Fruit fly (Drosophila melanogaster) whole organism, embryonic: ENCODE results near the gene CG14840.

Experiments
- ATbp ChIP-seq: fragments of 200-800 bp; sonication (Bioruptor generic); optimal IDR thresholded peaks from 2 replicates; lab custom pipeline; 2017; ENCODE audit warnings: missing biosample characterization, mild to moderate bottlenecking, missing genetic modification characterization, missing genetic modification reagents
- Adf1 ChIP-seq: fragments of 200-800 bp; sonication (Bioruptor generic); IDR thresholded peaks from 2 replicates; pipeline ENCODE4 v1.3.6; 2022; ENCODE audit warnings: missing biosample characterization, missing genetic modification characterization
- Asciz ChIP-seq: fragments of 200-800 bp; sonication (Bioruptor generic); optimal IDR thresholded peaks from 2 replicates; lab custom pipeline; 2017; ENCODE audit warnings: missing biosample characterization, mild to moderate bottlenecking, missing genetic modification characterization, missing genetic modification reagents
- CG12942 ChIP-seq: fragments of 200-800 bp; sonication (Bioruptor generic); optimal IDR thresholded peaks from 3 replicates; lab custom pipeline; 2016; ENCODE audit warnings: missing biosample characterization, missing genetic modification characterization
- CG13296 ChIP-seq: fragments of 200-800 bp; sonication (Bioruptor generic); optimal IDR thresholded peaks from 3 replicates; lab custom pipeline; 2018; ENCODE audit warnings: missing biosample characterization, mild to moderate bottlenecking, missing genetic modification characterization
- CG13424 ChIP-seq: fragments of 200-800 bp; sonication (Bioruptor generic); optimal IDR thresholded peaks from 2 replicates; lab custom pipeline; 2019; ENCODE audit warnings: missing biosample characterization, mild to moderate bottlenecking, missing genetic modification characterization, moderate library complexity
- CG14710 ChIP-seq: fragments of 200-800 bp; sonication (Bioruptor generic); optimal IDR thresholded peaks from 3 replicates; lab custom pipeline; 2019; ENCODE audit warnings: missing biosample characterization, mild to moderate bottlenecking, missing genetic modification characterization, moderate library complexity
- CG2116 ChIP-seq: fragments of 200-800 bp; sonication (Bioruptor generic); optimal IDR thresholded peaks from 3 replicates; lab custom pipeline; 2018; ENCODE audit warnings: missing biosample characterization, mild to moderate bottlenecking, missing genetic modification characterization
- CG32532 ChIP-seq: fragments of 200-800 bp; sonication (Bioruptor generic); IDR thresholded peaks from 2 replicates; pipeline ENCODE4 v1.3.6; 2022; ENCODE audit warnings: missing biosample characterization, missing genetic modification characterization
- CG32767 ChIP-seq: fragments of 200-800 bp; sonication (Bioruptor generic); IDR thresholded peaks from 2 replicates; pipeline ENCODE4 v1.3.6; 2022; ENCODE audit warnings: missing biosample characterization, missing genetic modification characterization
- CG4328 ChIP-seq: fragments of 200-800 bp; sonication (Bioruptor generic); optimal IDR thresholded peaks from 3 replicates; lab custom pipeline; 2017; ENCODE audit warnings: missing biosample characterization, missing genetic modification reagents, missing genetic modification characterization
- CG6765 ChIP-seq: fragments of 200-800 bp; sonication (Bioruptor generic); optimal IDR thresholded peaks from 3 replicates; lab custom pipeline; 2017; ENCODE audit warnings: missing biosample characterization, mild to moderate bottlenecking, missing genetic modification characterization
- CG7271 ChIP-seq: fragments of 200-800 bp; sonication (Bioruptor generic); optimal IDR thresholded peaks from 2 replicates; lab custom pipeline; 2018; ENCODE audit warnings: missing biosample characterization, mild to moderate bottlenecking, missing genetic modification characterization, moderate library complexity
- CG8359 ChIP-seq: fragments of 200-800 bp; sonication (Bioruptor generic); optimal IDR thresholded peaks from 2 replicates; lab custom pipeline; 2017; ENCODE audit warnings: missing biosample characterization, mild to moderate bottlenecking, missing genetic modification characterization, borderline replicate concordance
- CG8765 ChIP-seq: fragments of 200-800 bp; sonication (Bioruptor generic); IDR thresholded peaks from 2 replicates; pipeline ENCODE4 v1.3.6; 2022; ENCODE audit warnings: missing biosample characterization, missing genetic modification characterization
- CG9437 ChIP-seq: fragments of 200-800 bp; sonication (Bioruptor generic); optimal IDR thresholded peaks from 2 replicates; lab custom pipeline; 2018; ENCODE audit warnings: missing biosample characterization, mild to moderate bottlenecking, missing genetic modification characterization
- CG9817 ChIP-seq: fragments of 200-800 bp; sonication (Bioruptor generic); optimal IDR thresholded peaks from 2 replicates; lab custom pipeline; 2018; ENCODE audit warnings: missing biosample characterization, mild to moderate bottlenecking, missing genetic modification characterization, moderate library complexity
- D ChIP-seq, 2 experiments: fragments of 200-800 bp in 1 of 2; fragments of >200 bp in 1 of 2; sonication (Bioruptor generic) in 1 of 2; optimal IDR thresholded peaks; 2 replicates in 1 of 2; 3 replicates in 1 of 2; lab custom pipeline; 2017; ENCODE audit warnings: mild to moderate bottlenecking in 1 of 2, missing biosample characterization in 1 of 2, missing genetic modification characterization in 1 of 2, missing genetic modification reagents in 1 of 2
- Dbx ChIP-seq: fragments of 200-800 bp; sonication (Bioruptor generic); IDR thresholded peaks from 3 replicates; pipeline ENCODE4 v1.3.6; 2022; ENCODE audit warnings: missing biosample characterization, missing genetic modification characterization
- Dip2 ChIP-seq: fragments of 200-800 bp; sonication (Bioruptor generic); IDR thresholded peaks from 2 replicates; pipeline ENCODE4 v1.3.6; 2022; ENCODE audit warnings: missing biosample characterization, missing genetic modification characterization
- Lim3 ChIP-seq: fragments of 200-800 bp; sonication (Bioruptor generic); IDR thresholded peaks from 2 replicates; pipeline ENCODE4 v1.3.6; 2022; ENCODE audit warnings: missing biosample characterization, missing genetic modification characterization
- MBD-R2 ChIP-seq: fragments of 200-800 bp; sonication (Bioruptor generic); IDR thresholded peaks from 2 replicates; pipeline ENCODE4 v1.3.6; 2022; ENCODE audit warnings: missing biosample characterization, missing genetic modification characterization
- Rx ChIP-seq: fragments of 200-800 bp; sonication (Bioruptor generic); IDR thresholded peaks from 2 replicates; pipeline ENCODE4 v1.3.6; 2022; ENCODE audit warnings: missing biosample characterization, missing genetic modification characterization
- Sox100B ChIP-seq: fragments of 200-800 bp; sonication (Bioruptor generic); optimal IDR thresholded peaks from 3 replicates; lab custom pipeline; 2018; ENCODE audit warnings: missing biosample characterization, mild to moderate bottlenecking, missing genetic modification characterization
- Xrp1 ChIP-seq: fragments of 200-800 bp; sonication (Bioruptor generic); IDR thresholded peaks from 2 replicates; pipeline ENCODE4 v1.3.6; 2022; ENCODE audit warnings: missing biosample characterization, missing genetic modification characterization
- al ChIP-seq: fragments of 200-800 bp; sonication (Bioruptor generic); IDR thresholded peaks from 2 replicates; pipeline ENCODE4 v1.3.6; 2022; ENCODE audit warnings: missing biosample characterization, missing genetic modification characterization
- az2 ChIP-seq: fragments of 200-800 bp; sonication (Bioruptor generic); optimal IDR thresholded peaks from 3 replicates; lab custom pipeline; 2016; ENCODE audit warnings: missing biosample characterization, missing genetic modification characterization
- chinmo ChIP-seq: fragments of 200-800 bp; sonication (Bioruptor generic); IDR thresholded peaks from 4 replicates; pipeline ENCODE4 v1.3.6; 2022; ENCODE audit warnings: missing biosample characterization, missing genetic modification characterization; ENCODE audit not compliant: partially characterized antibody
- da ChIP-seq: fragments of 200-800 bp; sonication (Bioruptor generic); optimal IDR thresholded peaks from 2 replicates; lab custom pipeline; 2016; ENCODE audit warnings: missing biosample characterization, missing genetic modification characterization
- dan ChIP-seq: fragments of 200-800 bp; sonication (Bioruptor generic); IDR thresholded peaks from 2 replicates; pipeline ENCODE4 v1.3.6; 2022; ENCODE audit warnings: missing biosample characterization, missing genetic modification characterization
- gcm2 ChIP-seq: fragments of 200-800 bp; sonication (Bioruptor generic); optimal IDR thresholded peaks from 2 replicates; lab custom pipeline; 2016; ENCODE audit warnings: missing biosample characterization, missing genetic modification characterization
- grau ChIP-seq: fragments of 200-800 bp; optimal IDR thresholded peaks from 3 replicates; lab custom pipeline; 2019; ENCODE audit warnings: missing biosample characterization, mild to moderate bottlenecking, missing genetic modification characterization, moderate library complexity
- hbn ChIP-seq: fragments of 200-800 bp; sonication (Bioruptor generic); IDR thresholded peaks from 2 replicates; pipeline ENCODE4 v1.3.6; 2022; ENCODE audit warnings: missing biosample characterization, missing genetic modification characterization; ENCODE audit not compliant: partially characterized antibody
- ind ChIP-seq: fragments of 200-800 bp; sonication (Bioruptor generic); optimal IDR thresholded peaks from 3 replicates; lab custom pipeline; 2016; ENCODE audit warnings: missing biosample characterization, missing genetic modification characterization
- kah ChIP-seq: fragments of 200-800 bp; sonication (Bioruptor generic); optimal IDR thresholded peaks from 2 replicates; lab custom pipeline; 2018; ENCODE audit warnings: missing biosample characterization, mild to moderate bottlenecking, missing genetic modification characterization
- kni ChIP-seq: fragments of 200-800 bp; sonication (Bioruptor generic); optimal IDR thresholded peaks from 3 replicates; lab custom pipeline; 2017; ENCODE audit warnings: mild to moderate bottlenecking, missing biosample characterization, missing genetic modification reagents, missing genetic modification characterization
- lab ChIP-seq: fragments of 200-800 bp; sonication (Bioruptor generic); optimal IDR thresholded peaks from 3 replicates; lab custom pipeline; 2017; ENCODE audit warnings: missing biosample characterization, missing genetic modification characterization, mild to moderate bottlenecking, moderate library complexity, missing genetic modification reagents
- lola ChIP-seq, 3 experiments: fragments of >200 bp in 2 of 3; fragments of 200-800 bp in 1 of 3; sonication (Bioruptor generic) in 1 of 3; optimal IDR thresholded peaks; 2 replicates each; lab custom pipeline; 2017 to 2019; ENCODE audit warnings: missing biosample characterization in 3 of 3, missing genetic modification characterization in 3 of 3, mild to moderate bottlenecking in 1 of 3, moderate library complexity in 1 of 3
- mld ChIP-seq: fragments of 200-800 bp; sonication (Bioruptor generic); IDR thresholded peaks from 3 replicates; pipeline ENCODE4 v1.3.6; 2022; ENCODE audit warnings: missing biosample characterization, missing genetic modification characterization; ENCODE audit not compliant: partially characterized antibody
- p53 ChIP-seq: fragments of 200-800 bp; sonication (Bioruptor generic); optimal IDR thresholded peaks from 2 replicates; lab custom pipeline; 2016; ENCODE audit warnings: missing biosample characterization, missing genetic modification characterization
- prd ChIP-seq, 3 experiments: fragments of >200 bp in 2 of 3; fragments of 200-800 bp in 1 of 3; sonication (Bioruptor generic) in 1 of 3; optimal IDR thresholded peaks in 2 of 3; IDR thresholded peaks in 1 of 3; 2 replicates in 2 of 3; 3 replicates in 1 of 3; pipeline versions ENCODE4 v1.3.6 to Lab custom; 2017 to 2022; ENCODE audit warnings: missing biosample characterization in 1 of 3, missing genetic modification characterization in 1 of 3
- psq ChIP-seq: fragments of 200-800 bp; sonication (Bioruptor generic); optimal IDR thresholded peaks from 2 replicates; lab custom pipeline; 2017; ENCODE audit warnings: missing biosample characterization, missing genetic modification characterization
- pum ChIP-seq: fragments of 200-800 bp; sonication (Bioruptor generic); optimal IDR thresholded peaks from 2 replicates; lab custom pipeline; 2016; ENCODE audit warnings: missing biosample characterization, missing genetic modification characterization
- sim ChIP-seq: fragments of 200-800 bp; sonication (Bioruptor generic); IDR thresholded peaks from 2 replicates; pipeline ENCODE4 v1.3.6; 2022; ENCODE audit warnings: missing biosample characterization, missing genetic modification characterization
- stwl ChIP-seq: fragments of 200-800 bp; sonication (Bioruptor generic); optimal IDR thresholded peaks from 3 replicates; lab custom pipeline; 2018; ENCODE audit warnings: missing biosample characterization, mild to moderate bottlenecking, missing genetic modification characterization, moderate library complexity
- twi ChIP-seq: fragments of 200-800 bp; optimal IDR thresholded peaks from 2 replicates; lab custom pipeline; 2019; ENCODE audit warnings: missing biosample characterization, mild to moderate bottlenecking, missing genetic modification characterization, moderate library complexity
- zf30C ChIP-seq: fragments of 200-800 bp; sonication (Bioruptor generic); optimal IDR thresholded peaks from 3 replicates; lab custom pipeline; 2018; ENCODE audit warnings: missing biosample characterization, mild to moderate bottlenecking, missing genetic modification characterization

Gene CG14840

dm6 chr3R:14277894-14278522 is 17.0 kb upstream of the CG14840 start (continued):
- TF ChIP-seq ind (GFP tag; lab: Kevin White, UChicago) = peak; percentile 40
- no peak for TF ChIP-seq da (GFP tag; lab: Kevin White, UChicago)
- TF ChIP-seq az2 (GFP tag; lab: Kevin White, UChicago) = peak; percentile 72
- TF ChIP-seq CG8359 (GFP tag; lab: Kevin White, UChicago) = peak; percentile 57
- TF ChIP-seq CG13424 (tag; lab: Kevin White, UChicago) = peak; percentile 85
- TF ChIP-seq al (GFP tag; lab: Robert Waterston, UW) = peak; percentile 54; the same call in 1 of the 2 replicates
- peak; percentile 64 for TF ChIP-seq twi (tag; lab: Kevin White, UChicago)
- peak; percentile 83 for TF ChIP-seq grau (tag; lab: Kevin White, UChicago)
- TF ChIP-seq psq (GFP tag; lab: Kevin White, UChicago) = peak; percentile 55
- peak; percentile 53 for TF ChIP-seq CG6765
- peak; percentile 55 for TF ChIP-seq CG9817 (tag; lab: Kevin White, UChicago)
- no peak for TF ChIP-seq D (optimal IDR thresholded peaks at IDR 0.05; lab: Kevin White, UChicago)
- TF ChIP-seq D (GFP tag; optimal IDR thresholded peaks at IDR 0.05; lab: Kevin White, UChicago) = peak; percentile 82
- TF ChIP-seq lab (GFP tag; lab: Kevin White, UChicago) = peak; percentile 91
- peak; percentile 79 for TF ChIP-seq CG32767 (GFP tag; lab: Robert Waterston, UW)
- peak; percentile 43; the same call in 1 of the 2 replicates for TF ChIP-seq dan (GFP tag; lab: Robert Waterston, UW)
- TF ChIP-seq chinmo (GFP tag; lab: Robert Waterston, UW) = no peak
- TF ChIP-seq ATbp (GFP tag; lab: Kevin White, UChicago) = peak; percentile 66
- peak; percentile 81 for TF ChIP-seq sim (GFP tag; lab: Robert Waterston, UW)
- peak; percentile 89 for TF ChIP-seq CG8765 (GFP tag; lab: Robert Waterston, UW)
- TF ChIP-seq pum (GFP tag; lab: Kevin White, UChicago) = peak; percentile 37
- peak; percentile 97 for TF ChIP-seq zf30C
- peak; percentile 30; the same call in 1 of the 2 replicates for TF ChIP-seq MBD-R2 (GFP tag; lab: Robert Waterston, UW)
- TF ChIP-seq Dip2 (GFP tag; lab: Robert Waterston, UW) = no peak
- TF ChIP-seq lola (GFP tag; optimal IDR thresholded peaks at IDR 0.05; lab: Kevin White, UChicago) = peak in 1 of 3 experiments; percentile 88
- no peak for TF ChIP-seq p53
- TF ChIP-seq mld (GFP tag; lab: Robert Waterston, UW) = no peak
- TF ChIP-seq CG7271 (tag; lab: Kevin White, UChicago) = peak; percentile 91
- TF ChIP-seq Dbx (GFP tag; lab: Robert Waterston, UW) = peak; percentile 80; the same call in 2 of the 3 replicates
- no peak for TF ChIP-seq stwl (tag; lab: Kevin White, UChicago)
- TF ChIP-seq Sox100B = no peak
- TF ChIP-seq Xrp1 (GFP tag; lab: Robert Waterston, UW) = peak; percentile 97
- TF ChIP-seq kni (GFP tag; lab: Kevin White, UChicago) = no peak
- peak; percentile 18 for TF ChIP-seq gcm2 (GFP tag; lab: Kevin White, UChicago)
- TF ChIP-seq kah (GFP tag; lab: Kevin White, UChicago) = peak; percentile 43
- TF ChIP-seq Lim3 (GFP tag; lab: Robert Waterston, UW) = no peak
- peak; percentile 61 for TF ChIP-seq CG2116 (GFP tag; lab: Kevin White, UChicago)
- peak; percentile 86 for TF ChIP-seq CG14710 (tag; lab: Kevin White, UChicago)
- peak; percentile 85 for TF ChIP-seq CG32532
- 0 out of 2 replicates have a peak, but pooled peaks have one; percentile 6 for TF ChIP-seq Rx (GFP tag; lab: Robert Waterston, UW)
- TF ChIP-seq CG13296 (GFP tag; lab: Kevin White, UChicago) = peak; percentile 82
- no peak for TF ChIP-seq hbn (GFP tag; lab: Robert Waterston, UW)
- peak; percentile 54 for TF ChIP-seq CG9437 (GFP tag; lab: Kevin White, UChicago)
- TF ChIP-seq CG12942 (GFP tag; lab: Kevin White, UChicago) = peak; percentile 52
- no peak for TF ChIP-seq prd (optimal IDR thresholded peaks at IDR 0.05; lab: Kevin White, UChicago)
- TF ChIP-seq prd (GFP tag; IDR thresholded peaks at IDR 0.05; lab: Robert Waterston, UW) = peak; percentile 95
- no peak for TF ChIP-seq CG4328 (GFP tag; lab: Kevin White, UChicago)
- TF ChIP-seq Asciz = no peak
- peak; percentile 61; the same call in 1 of the 2 replicates for TF ChIP-seq Adf1 (GFP tag; lab: Robert Waterston, UW)
